Fruit fly (Drosophila melanogaster) whole organism: ENCODE measurements around the gene CG14740.

Experiments
- Dll ChIP-seq: fragments of >200 bp; optimal IDR thresholded peaks from 2 replicates; lab custom pipeline; 2017
- pan ChIP-seq: fragments of >200 bp; optimal IDR thresholded peaks from 2 replicates; lab custom pipeline; 2017

DNA sequence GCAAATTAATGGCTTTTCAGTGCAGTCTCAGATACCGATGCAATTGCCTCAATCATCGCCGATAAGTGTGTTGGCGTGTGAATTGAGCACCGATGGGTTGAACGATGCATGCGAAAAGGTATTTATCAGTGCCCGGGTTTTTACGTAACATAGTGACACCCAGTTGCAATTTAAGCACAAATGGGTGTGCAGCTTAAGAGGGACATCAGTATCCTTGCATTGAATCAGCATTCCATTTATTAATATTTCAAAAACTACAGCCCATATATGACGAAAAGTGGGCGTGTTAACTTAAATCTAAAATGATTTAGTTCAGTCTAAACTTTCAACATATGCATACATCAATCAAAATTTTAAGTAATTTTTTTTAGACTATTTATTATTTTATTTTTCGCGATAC lies 29.9 kb downstream of the CG14740 start, which contains the start of gene ssp5:
- TF ChIP-seq pan (lab: Kevin White, UChicago), result no peak
- no peak for TF ChIP-seq Dll
